Fruit fly (Drosophila melanogaster): ENCODE data around the gene CG46383.

dm6 chr3R:15933609-15934232 lies 17.0 kb downstream of the CG46383 start, which contains the start of the genes CG5478 and blp:
- TF ChIP-seq CG8478 (optimal IDR thresholded peaks at IDR 0.05) (no peak), CTCF (optimal IDR thresholded peaks at IDR 0.05) (no peak)
